Fruit fly (Drosophila melanogaster): ENCODE data around the gene p130CAS.

The p130CAS gene

dm6 chr3L:165981-166788 lies 13.5 kb downstream of the p130CAS start (continued):
- TF ChIP-seq psq (GFP tag; optimal IDR thresholded peaks at IDR 0.05) (no peak), CG12942 (GFP tag; optimal IDR thresholded peaks at IDR 0.05) (no peak), Hey (tag; optimal IDR thresholded peaks at IDR 0.05) (no peak), CG11093 (GFP tag; IDR thresholded peaks at IDR 0.05) (no peak), Doc3 (GFP tag; IDR thresholded peaks at IDR 0.05; ENCODE audit: partially characterized antibody) (no peak), Ravus (GFP tag; IDR thresholded peaks at IDR 0.05) (no peak), fd64A (GFP tag; optimal IDR thresholded peaks at IDR 0.05) (no peak), CG12769 (tag; optimal IDR thresholded peaks at IDR 0.05) (no peak), fd3F (GFP tag; optimal IDR thresholded peaks at IDR 0.05) (no peak), CG2129 (GFP tag; IDR thresholded peaks at IDR 0.05; ENCODE audit: partially characterized antibody) (no peak), az2 (GFP tag; optimal IDR thresholded peaks at IDR 0.05) (no peak), CG12071 (GFP tag; optimal IDR thresholded peaks at IDR 0.05) (no peak), CG5180 (GFP tag; optimal IDR thresholded peaks at IDR 0.05) (no peak), CG9932 (GFP tag; IDR thresholded peaks at IDR 0.05) (no peak), gem (tag; optimal IDR thresholded peaks at IDR 0.05) (peak; percentile 52), z (GFP tag; IDR thresholded peaks at IDR 0.05) (no peak), mld (GFP tag; IDR thresholded peaks at IDR 0.05; ENCODE audit: partially characterized antibody) (no peak), E2f2 (GFP tag; IDR thresholded peaks at IDR 0.05) (0 out of 2 replicates have a peak, but pooled peaks have one; percentile 17), HmgD (GFP tag; optimal IDR thresholded peaks at IDR 0.05) (no peak), Rfx (GFP tag; IDR thresholded peaks at IDR 0.05) (no peak), sens-2 (GFP tag; IDR thresholded peaks at IDR 0.05) (no peak), Blimp-1 (GFP tag; optimal IDR thresholded peaks at IDR 0.05) (peak; percentile 51), CG6854 (GFP tag; optimal IDR thresholded peaks at IDR 0.05) (no peak), CG34422 (GFP tag; IDR thresholded peaks at IDR 0.05) (no peak), pum (GFP tag; optimal IDR thresholded peaks at IDR 0.05) (no peak), prd (optimal IDR thresholded peaks at IDR 0.05) (no peak), prd (GFP tag; IDR thresholded peaks at IDR 0.05) (no peak), Abd-B (GFP tag; optimal IDR thresholded peaks at IDR 0.05) (no peak), CG6254 (GFP tag; optimal IDR thresholded peaks at IDR 0.05) (peak; percentile 2), bigmax (GFP tag; optimal IDR thresholded peaks at IDR 0.05) (no peak), CG1529 (GFP tag; optimal IDR thresholded peaks at IDR 0.05) (no peak), CG14050 (GFP tag; IDR thresholded peaks at IDR 0.05) (no peak), CG2875 (GFP tag; optimal IDR thresholded peaks at IDR 0.05) (peak; percentile 3), tap (tag; optimal IDR thresholded peaks at IDR 0.05) (no peak), ken (GFP tag; IDR thresholded peaks at IDR 0.05) (0 out of 3 replicates have a peak, but pooled peaks have one; percentile 45), CG1024 (GFP tag; IDR thresholded peaks at IDR 0.05) (no peak), nom (GFP tag; optimal IDR thresholded peaks at IDR 0.05) (peak; percentile 29), CG18476 (GFP tag; optimal IDR thresholded peaks at IDR 0.05) (no peak), CG14667 (GFP tag; IDR thresholded peaks at IDR 0.05) (no peak), CG8359 (GFP tag; optimal IDR thresholded peaks at IDR 0.05; ENCODE audit: borderline replicate concordance) (no peak), CG2116 (GFP tag; optimal IDR thresholded peaks at IDR 0.05) (no peak), repo (GFP tag; optimal IDR thresholded peaks at IDR 0.05) (no peak), CG31388 (GFP tag; optimal IDR thresholded peaks at IDR 0.05) (no peak), p53 (GFP tag; optimal IDR thresholded peaks at IDR 0.05) (no peak), salm (tag; optimal IDR thresholded peaks at IDR 0.05) (no peak), zen (tag; optimal IDR thresholded peaks at IDR 0.05) (no peak), cas (GFP tag; IDR thresholded peaks at IDR 0.05) (no peak), CG14014 (GFP tag; IDR thresholded peaks at IDR 0.05) (no peak), CG13123 (GFP tag; optimal IDR thresholded peaks at IDR 0.05) (no peak), Dad (GFP tag; optimal IDR thresholded peaks at IDR 0.05) (no peak)

Measured in whole organism, embryonic.